Fruit fly (Drosophila melanogaster): Measurements from ENCODE around the gene Cnb.

DNA sequence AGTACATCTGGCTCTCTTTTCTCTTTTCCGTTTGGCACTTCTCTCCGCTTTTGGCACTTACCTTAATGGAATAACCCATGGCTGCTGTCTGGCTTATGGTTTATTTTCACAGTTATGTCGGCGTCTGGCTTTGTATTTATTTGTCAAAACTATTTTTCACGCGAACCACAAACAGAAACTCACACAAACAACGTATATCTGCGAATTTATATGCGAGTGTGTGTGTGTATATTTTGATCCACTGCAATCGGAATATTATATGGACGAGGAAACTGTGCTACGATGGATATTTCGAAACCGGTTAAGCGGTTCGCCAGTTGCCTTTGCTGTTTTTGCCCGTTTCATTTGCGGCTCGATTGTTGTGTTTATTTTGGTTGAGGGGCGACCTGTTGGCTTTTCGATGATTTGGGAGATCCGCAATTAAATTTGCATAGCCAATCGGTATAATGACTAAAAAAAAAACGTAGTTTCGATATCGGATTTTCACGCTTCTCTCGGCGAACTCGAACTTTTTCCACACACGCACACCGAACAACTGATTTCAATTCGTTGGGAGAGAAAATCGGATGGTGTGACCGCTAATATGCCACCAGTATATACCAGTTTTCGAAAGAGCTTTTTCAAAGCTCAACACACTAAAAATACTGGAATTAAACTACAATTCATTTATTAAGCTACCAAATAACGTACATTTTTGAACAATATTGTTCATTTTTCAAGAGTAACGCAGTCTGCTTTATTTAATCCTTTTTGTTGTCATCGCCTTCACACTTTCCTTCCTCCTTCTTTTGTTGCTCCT is 22.4 kb downstream of the Cnb start, which contains the start of gene CG1927:
- TF ChIP-seq CG12605 (GFP tag; IDR thresholded peaks at IDR 0.05) (no peak), CG10348 (GFP tag; IDR thresholded peaks at IDR 0.05) (no peak), CG32121 (GFP tag; IDR thresholded peaks at IDR 0.05) (no peak), CG8159 (tag; optimal IDR thresholded peaks at IDR 0.05) (no peak), CG13204 (GFP tag; optimal IDR thresholded peaks at IDR 0.05) (no peak), CG34367 (tag; optimal IDR thresholded peaks at IDR 0.05) (no peak)
